Fruit fly (Drosophila melanogaster): ENCODE measurements around the gene CG34367.

CG34367 gene

DNA sequence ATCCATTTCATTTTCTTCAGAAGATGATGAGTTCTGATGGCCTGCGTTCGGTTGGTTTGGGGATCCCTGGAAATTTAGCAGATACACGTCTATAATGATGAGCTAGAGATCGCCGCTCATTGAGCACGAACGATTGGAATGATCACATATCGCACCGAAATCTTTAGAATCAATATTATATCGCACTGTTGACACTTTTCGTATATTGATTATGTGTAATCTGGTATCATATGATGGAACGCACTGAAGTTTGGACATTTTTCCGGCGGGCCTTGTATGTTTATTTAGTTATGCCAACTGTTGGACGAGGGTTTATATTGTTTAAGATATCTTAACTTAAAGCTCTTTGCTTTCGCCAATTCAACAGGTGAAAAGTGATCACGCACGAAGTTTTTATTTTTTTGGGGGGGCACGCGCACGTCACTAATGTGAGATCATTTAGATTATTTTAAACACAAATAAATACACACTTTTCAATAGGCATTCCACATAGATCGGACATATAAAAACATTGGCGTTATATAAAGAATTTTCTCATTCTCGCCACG is 32.6 kb downstream of the CG34367 start (continued):
- TF ChIP-seq CG5953 (GFP tag; IDR thresholded peaks at IDR 0.05) = 0 out of 2 replicates have a peak, but pooled peaks have one; percentile 10
- TF ChIP-seq sens (GFP tag) = peak; percentile 57
- peak; percentile 75 for TF ChIP-seq vnd (GFP tag; IDR thresholded peaks at IDR 0.05; ENCODE audit: partially characterized antibody)
- TF ChIP-seq Dek (tag; optimal IDR thresholded peaks at IDR 0.05) = no peak
- TF ChIP-seq Sox100B (GFP tag; optimal IDR thresholded peaks at IDR 0.05) = peak; percentile 33
- peak; percentile 42 for TF ChIP-seq lilli (GFP tag; optimal IDR thresholded peaks at IDR 0.05)
- no peak for TF ChIP-seq D (optimal IDR thresholded peaks at IDR 0.05)
- peak; percentile 21 for TF ChIP-seq D (GFP tag; optimal IDR thresholded peaks at IDR 0.05)
- TF ChIP-seq Mad (GFP tag; optimal IDR thresholded peaks at IDR 0.05) = no peak
- TF ChIP-seq disco-r (GFP tag; optimal IDR thresholded peaks at IDR 0.05) = peak; percentile 31
- no peak for TF ChIP-seq NK7.1 (GFP tag; optimal IDR thresholded peaks at IDR 0.05)
- TF ChIP-seq pb (GFP tag; optimal IDR thresholded peaks at IDR 0.05) = peak; percentile 4
- TF ChIP-seq Antp (GFP tag; optimal IDR thresholded peaks at IDR 0.05) = peak; percentile 18
- peak; percentile 35 for TF ChIP-seq zfh2 (GFP tag; optimal IDR thresholded peaks at IDR 0.05)
- TF ChIP-seq CG2120 (GFP tag; optimal IDR thresholded peaks at IDR 0.05) = no peak
- peak; percentile 76 for TF ChIP-seq Sry-δ (GFP tag; optimal IDR thresholded peaks at IDR 0.05)
- no peak for TF ChIP-seq CG18764 (GFP tag; optimal IDR thresholded peaks at IDR 0.05)
- TF ChIP-seq Xbp1 (GFP tag; optimal IDR thresholded peaks at IDR 0.05) = no peak
- no peak for TF ChIP-seq Hr3 (GFP tag; optimal IDR thresholded peaks at IDR 0.05)
- no peak for TF ChIP-seq CG16863 (GFP tag; optimal IDR thresholded peaks at IDR 0.05)
- TF ChIP-seq CG14710 (tag; optimal IDR thresholded peaks at IDR 0.05) = peak; percentile 7
- no peak for TF ChIP-seq ase (GFP tag; IDR thresholded peaks at IDR 0.05)
- TF ChIP-seq CG6254 (GFP tag; optimal IDR thresholded peaks at IDR 0.05) = peak; percentile 1
- no peak for TF ChIP-seq Chrac-16 (GFP tag; optimal IDR thresholded peaks at IDR 0.05)
- no peak; the same call in 1 of the 2 replicates for TF ChIP-seq CG9932 (GFP tag; IDR thresholded peaks at IDR 0.05)
- no peak for TF ChIP-seq Hr39 (optimal IDR thresholded peaks at IDR 0.05)
- no peak for TF ChIP-seq sim (GFP tag; IDR thresholded peaks at IDR 0.05)
- TF ChIP-seq nerfin-1 (tag; optimal IDR thresholded peaks at IDR 0.05) = peak; percentile 10
- TF ChIP-seq chm (GFP tag; IDR thresholded peaks at IDR 0.05) = no peak
- no peak for TF ChIP-seq CG10267 (tag; optimal IDR thresholded peaks at IDR 0.05)
- no peak for TF ChIP-seq CG33213 (GFP tag; optimal IDR thresholded peaks at IDR 0.05)
- no peak for TF ChIP-seq Six4 (GFP tag; optimal IDR thresholded peaks at IDR 0.05)
- peak; percentile 21 for TF ChIP-seq CG7987 (GFP tag; optimal IDR thresholded peaks at IDR 0.05)
- peak; percentile 7 for TF ChIP-seq CG10209 (GFP tag; optimal IDR thresholded peaks at IDR 0.05)
- peak; percentile 7 for TF ChIP-seq phol (tag; optimal IDR thresholded peaks at IDR 0.05)
- TF ChIP-seq CG7928 (GFP tag; optimal IDR thresholded peaks at IDR 0.05) = peak; percentile 50
- TF ChIP-seq CG7556 (GFP tag; optimal IDR thresholded peaks at IDR 0.05) = peak; percentile 5
- no peak for TF ChIP-seq ftz-f1 (GFP tag; optimal IDR thresholded peaks at IDR 0.05)
- peak; percentile 78 for TF ChIP-seq BEAF-32 (GFP tag; optimal IDR thresholded peaks at IDR 0.05)
- no peak for TF ChIP-seq tap (tag; optimal IDR thresholded peaks at IDR 0.05)
- no peak for TF ChIP-seq Mrtf (GFP tag; IDR thresholded peaks at IDR 0.05)
- TF ChIP-seq Meics (GFP tag; optimal IDR thresholded peaks at IDR 0.05) = peak; percentile 16
- TF ChIP-seq CG11504 (tag; optimal IDR thresholded peaks at IDR 0.05) = no peak
- TF ChIP-seq CG3995 (GFP tag; optimal IDR thresholded peaks at IDR 0.05) = peak; percentile 95
- no peak for TF ChIP-seq Bdp1 (GFP tag; optimal IDR thresholded peaks at IDR 0.05)
- TF ChIP-seq CG4360 (GFP tag; IDR thresholded peaks at IDR 0.05) = no peak
- TF ChIP-seq CG11695 (GFP tag; IDR thresholded peaks at IDR 0.05) = 0 out of 3 replicates have a peak, but pooled peaks have one; percentile 15
- no peak for TF ChIP-seq hth (optimal IDR thresholded peaks at IDR 0.05)
- no peak for TF ChIP-seq ewg (GFP tag; optimal IDR thresholded peaks at IDR 0.05)
- TF ChIP-seq cg (GFP tag; optimal IDR thresholded peaks at IDR 0.05) = no peak
- TF ChIP-seq CG16815 (GFP tag; optimal IDR thresholded peaks at IDR 0.05) = no peak
- peak; percentile 46; the same call in 1 of the 2 replicates for TF ChIP-seq Bgb (GFP tag; IDR thresholded peaks at IDR 0.05; ENCODE audit: partially characterized antibody)

Measured in whole organism, embryonic.